Fruit fly (Drosophila melanogaster) S2 (cell line): Measurements from ENCODE around the gene CG11980.

Experiments
- CG8478 ChIP-seq: fragments of >200 bp; optimal IDR thresholded peaks from 2 replicates; lab custom pipeline; 2018
- CTCF ChIP-seq, 2 experiments: fragments of >200 bp; optimal IDR thresholded peaks; 2 replicates each; lab custom pipeline; 2018

- TF ChIP-seq CG8478 (no peak), CTCF (optimal IDR thresholded peaks at IDR 0.05; lab: Kevin White, UChicago) (no peak)
These were observed 11.1 kb downstream of the CG11980 start, which contains the start of the genes Kcmf1, Sf3b5 and CG11986 for dm6 chr3R:9014859-9015466.
